Worm (Caenorhabditis elegans) whole organism, midembryonic: ENCODE data around the gene C13A2.12.
"Not testable (repeated sequence)": the region's sequence is repeated elsewhere in the genome, so short reads cannot be mapped to it uniquely, and the experiment has no call there.

Experiments
- T22C8.4 ChIP-seq: fragments of 200-800 bp; sonication (Bioruptor generic); IDR thresholded peaks from 2 replicates; pipeline ENCODE4 v1.3.6; 2022; ENCODE audit warnings: missing genetic modification characterization, missing compliant biosample characterization
- cog-1 ChIP-seq: sonication (generic microtip); optimal IDR thresholded peaks from 2 replicates; lab custom pipeline; 2016; ENCODE audit warnings: missing genetic modification characterization, missing compliant biosample characterization
- flt-1 ChIP-seq: fragments of 200-800 bp; sonication (Bioruptor generic); IDR thresholded peaks from 2 replicates; pipeline ENCODE4 v1.3.6; 2022; ENCODE audit warnings: missing genetic modification characterization, missing compliant biosample characterization
- klf-2 ChIP-seq: fragments of 200-800 bp; sonication (Bioruptor generic); conservative IDR thresholded peaks from 2 replicates; pipeline ENCODE4 v1.3.6; 2022; ENCODE audit warnings: missing genetic modification reagents, missing genetic modification characterization, missing compliant biosample characterization
- med-1 ChIP-seq: sonication (generic microtip); optimal IDR thresholded peaks from 2 replicates; lab custom pipeline; 2017; ENCODE audit warnings: missing genetic modification characterization, mild to moderate bottlenecking, missing compliant biosample characterization, antibody characterized with exemption, missing genetic modification reagents; ENCODE audit not compliant: insufficient read depth
- ref-1 ChIP-seq: fragments of 200-800 bp; sonication (Bioruptor generic); conservative IDR thresholded peaks from 2 replicates; pipeline ENCODE4 v1.3.6; 2022; ENCODE audit warnings: missing genetic modification reagents, missing genetic modification characterization, missing compliant biosample characterization
- tab-1 ChIP-seq: fragments of 200-800 bp; sonication (Bioruptor generic); IDR thresholded peaks from 2 replicates; pipeline ENCODE4 v1.3.6; 2022; ENCODE audit warnings: missing genetic modification characterization, missing compliant biosample characterization
- ztf-23 ChIP-seq: fragments of 200-800 bp; sonication (Bioruptor generic); IDR thresholded peaks from 2 replicates; pipeline ENCODE4 v1.3.6; 2022; ENCODE audit warnings: missing genetic modification reagents, missing genetic modification characterization, missing compliant biosample characterization
- ztf-29 ChIP-seq: fragments of 200-800 bp; sonication (Bioruptor generic); IDR thresholded peaks from 2 replicates; pipeline ENCODE4 v1.3.6; 2022; ENCODE audit warnings: missing genetic modification reagents, missing genetic modification characterization, missing compliant biosample characterization

Gene C13A2.12

DNA sequence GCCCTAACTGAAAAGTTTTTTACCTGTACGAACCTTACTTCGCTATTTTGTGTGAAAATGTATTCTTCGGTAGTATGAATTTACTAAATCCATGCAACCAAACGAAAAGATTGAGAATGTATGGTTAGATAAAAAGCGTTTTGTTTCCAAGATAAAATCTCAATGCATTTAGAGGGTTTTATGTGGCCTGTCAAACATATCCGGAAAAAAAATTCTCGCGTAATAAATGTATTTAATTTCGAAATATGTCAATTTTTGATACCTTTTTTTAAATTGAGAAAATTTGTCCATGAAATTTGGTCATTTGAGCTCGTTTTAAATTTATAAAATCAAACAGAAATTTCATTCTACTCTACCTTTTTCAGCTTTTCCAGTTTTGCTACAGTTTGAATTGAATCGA, 36.2 kb downstream of the C13A2.12 start, which contains the start of gene F07G11.4:
Gene F07G11.4, minus strand, starts transcription at position 101 of the 400 bp plus-strand sequence.
- TF ChIP-seq cog-1, result no peak
- no peak for TF ChIP-seq med-1 (GFP tag; lab: Kevin White, UChicago)
- no peak for TF ChIP-seq ztf-23 (GFP tag; lab: Robert Waterston, UW)
- TF ChIP-seq ztf-29 (GFP tag; lab: Robert Waterston, UW), result no peak
- no peak for TF ChIP-seq tab-1 (GFP tag; lab: Robert Waterston, UW)
- no peak for TF ChIP-seq T22C8.4
- no peak for TF ChIP-seq klf-2 (GFP tag; lab: Robert Waterston, UW)
- no peak for TF ChIP-seq ref-1
- TF ChIP-seq flt-1, result no peak

- TF ChIP-seq med-1 (GFP tag; lab: Kevin White, UChicago), result no peak
- TF ChIP-seq tab-1 (GFP tag; lab: Robert Waterston, UW), result no peak
- TF ChIP-seq klf-2 (GFP tag; lab: Robert Waterston, UW), result no peak
- no peak for TF ChIP-seq ref-1
- TF ChIP-seq ztf-29 (GFP tag; lab: Robert Waterston, UW), result no peak
- TF ChIP-seq T22C8.4, result no peak
- TF ChIP-seq cog-1, result no peak
- no peak for TF ChIP-seq ztf-23 (GFP tag; lab: Robert Waterston, UW)
- no peak for TF ChIP-seq flt-1
These were observed 38.2 kb downstream of the C13A2.12 start, which contains the start of gene srj-32 for ce11 chrV:7297263-7297662. TSS of gene srj-32 (minus strand) at chrV:7297363.

DNA sequence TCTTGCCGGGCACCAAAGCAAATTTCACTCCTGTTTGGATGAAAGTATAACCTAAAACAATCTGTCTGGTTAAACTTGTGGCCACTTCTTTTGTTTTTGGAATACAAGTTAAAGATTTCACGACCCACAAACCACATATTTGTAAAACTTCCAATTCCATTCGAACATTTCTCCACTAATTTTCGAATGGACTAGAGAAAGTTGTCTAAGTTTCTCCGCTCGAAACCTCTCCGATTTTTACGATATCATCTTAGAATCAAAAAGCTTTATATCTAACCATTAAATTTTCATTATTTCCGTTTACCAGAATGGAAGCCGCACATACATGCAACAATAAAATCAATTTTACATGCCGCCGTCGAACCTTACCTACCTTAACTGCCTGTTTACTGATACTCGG, 39.4 kb downstream of the C13A2.12 start, which contains the start of gene F07G11.3:
Gene F07G11.3, plus strand, starts transcription at position 301 of the 400 bp plus-strand sequence.
- TF ChIP-seq ztf-23 (GFP tag; lab: Robert Waterston, UW) (no peak), flt-1 (no peak), T22C8.4 (no peak), med-1 (GFP tag; lab: Kevin White, UChicago) (no peak), cog-1 (no peak), ztf-29 (GFP tag; lab: Robert Waterston, UW) (no peak), ref-1 (no peak), tab-1 (GFP tag; lab: Robert Waterston, UW) (no peak), klf-2 (GFP tag; lab: Robert Waterston, UW) (no peak)

ce11 chrV:7304506-7304905, 45.4 kb downstream of the C13A2.12 start, which contains the start of gene F07G11.2:
TSS of gene F07G11.2 (plus strand) at chrV:7304806.
- not testable (repeated sequence) for TF ChIP-seq med-1 (GFP tag; lab: Kevin White, UChicago); T22C8.4; ztf-23 (GFP tag; lab: Robert Waterston, UW)

- TF ChIP-seq T22C8.4 (no peak), med-1 (GFP tag; lab: Kevin White, UChicago) (no peak), tab-1 (GFP tag; lab: Robert Waterston, UW) (no peak), ztf-23 (GFP tag; lab: Robert Waterston, UW) (no peak), cog-1 (no peak), ref-1 (no peak), flt-1 (no peak), klf-2 (GFP tag; lab: Robert Waterston, UW) (no peak), ztf-29 (GFP tag; lab: Robert Waterston, UW) (no peak)
These were observed 48.0 kb downstream of the C13A2.12 start, which contains the start of gene F07G11.1 for ce11 chrV:7307089-7307488. TSS of gene F07G11.1 (plus strand) at chrV:7307389.
